Fruit fly (Drosophila melanogaster): ENCODE data around the gene DIP-gamma.

Gene DIP-gamma

DNA sequence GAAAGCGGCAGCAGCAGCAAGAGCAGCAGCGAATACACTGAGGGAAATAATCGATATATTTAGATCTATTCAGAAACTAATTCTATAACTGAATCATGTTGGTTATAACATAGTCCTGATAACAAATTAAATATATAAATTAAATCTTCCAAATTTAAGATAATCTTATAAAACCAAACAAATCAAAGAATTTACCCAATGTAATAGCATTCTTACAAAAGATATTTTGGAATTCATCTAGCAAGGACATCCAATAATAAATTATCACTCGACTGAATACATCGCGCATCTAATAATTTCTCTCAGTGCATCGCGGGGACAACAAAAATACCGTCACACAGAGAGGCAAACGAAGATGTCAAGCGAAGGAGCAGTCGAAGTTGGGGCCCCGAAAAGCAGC lies 11.1 kb downstream of the DIP-gamma start (continued):
- TF ChIP-seq CG10366 (GFP tag; IDR thresholded peaks at IDR 0.05): no peak
- no peak for TF ChIP-seq amos (GFP tag; IDR thresholded peaks at IDR 0.05; ENCODE audit: partially characterized antibody)
- no peak for TF ChIP-seq Nf-YA (GFP tag; IDR thresholded peaks at IDR 0.05)
- no peak for TF ChIP-seq eyg (GFP tag; optimal IDR thresholded peaks at IDR 0.05)
- TF ChIP-seq dm (GFP tag; optimal IDR thresholded peaks at IDR 0.05): no peak
- peak; percentile 31; the same call in 1 of the 2 replicates for TF ChIP-seq CG9215 (GFP tag; IDR thresholded peaks at IDR 0.05)
- no peak for TF ChIP-seq sima (GFP tag; optimal IDR thresholded peaks at IDR 0.05)
- no peak for TF ChIP-seq stwl (tag; optimal IDR thresholded peaks at IDR 0.05)
- no peak for TF ChIP-seq Hr3 (GFP tag; optimal IDR thresholded peaks at IDR 0.05)
- TF ChIP-seq bcd (GFP tag; optimal IDR thresholded peaks at IDR 0.05): peak; percentile 37
- no peak for TF ChIP-seq CG10462 (GFP tag; optimal IDR thresholded peaks at IDR 0.05)
- TF ChIP-seq her (GFP tag; optimal IDR thresholded peaks at IDR 0.05): no peak
- TF ChIP-seq CG4730 (GFP tag; IDR thresholded peaks at IDR 0.05): no peak; the same call in 1 of the 2 replicates
- TF ChIP-seq nerfin-1 (tag; optimal IDR thresholded peaks at IDR 0.05): no peak
- TF ChIP-seq CG34422 (GFP tag; IDR thresholded peaks at IDR 0.05): no peak
- TF ChIP-seq CrebB (tag; optimal IDR thresholded peaks at IDR 0.05): no peak
- peak; percentile 59 for TF ChIP-seq CG13296 (GFP tag; optimal IDR thresholded peaks at IDR 0.05)
- TF ChIP-seq luna (GFP tag; optimal IDR thresholded peaks at IDR 0.05): no peak
- no peak for TF ChIP-seq CG11085 (GFP tag; IDR thresholded peaks at IDR 0.05)
- no peak for TF ChIP-seq CG10959 (GFP tag; IDR thresholded peaks at IDR 0.05)
- peak; percentile 39 for TF ChIP-seq CG34376 (GFP tag; optimal IDR thresholded peaks at IDR 0.05)
- TF ChIP-seq wor (GFP tag; IDR thresholded peaks at IDR 0.05): no peak
- peak; percentile 34 for TF ChIP-seq nmo (GFP tag; optimal IDR thresholded peaks at IDR 0.05)
- no peak for TF ChIP-seq CG11696 (GFP tag; IDR thresholded peaks at IDR 0.05)
- TF ChIP-seq CG8765 (GFP tag; IDR thresholded peaks at IDR 0.05): no peak
- TF ChIP-seq peb (GFP tag; IDR thresholded peaks at IDR 0.05): no peak
- TF ChIP-seq org-1 (GFP tag; optimal IDR thresholded peaks at IDR 0.05): peak; percentile 43
- peak; percentile 79 for TF ChIP-seq CG7556 (GFP tag; optimal IDR thresholded peaks at IDR 0.05)
- peak; percentile 20; the same call in 1 of the 2 replicates for TF ChIP-seq sob (GFP tag; IDR thresholded peaks at IDR 0.05)
- peak; percentile 23 for TF ChIP-seq CG17385 (GFP tag; optimal IDR thresholded peaks at IDR 0.05)
- no peak for TF ChIP-seq ken (GFP tag; IDR thresholded peaks at IDR 0.05)
- TF ChIP-seq CG7271 (tag; optimal IDR thresholded peaks at IDR 0.05): no peak
- peak in 1 of 2 experiments; percentile 65 for TF ChIP-seq Hr51 (GFP tag; optimal IDR thresholded peaks at IDR 0.05)
- TF ChIP-seq CG18011 (GFP tag; optimal IDR thresholded peaks at IDR 0.05): no peak
- TF ChIP-seq vvl (GFP tag; IDR thresholded peaks at IDR 0.05): 0 out of 2 replicates have a peak, but pooled peaks have one; percentile 29
- TF ChIP-seq chn (GFP tag; optimal IDR thresholded peaks at IDR 0.05): no peak
- TF ChIP-seq MTF-1 (GFP tag; optimal IDR thresholded peaks at IDR 0.05; ENCODE audit: borderline replicate concordance): no peak
- TF ChIP-seq CG10565 (GFP tag; optimal IDR thresholded peaks at IDR 0.05): no peak
- peak; percentile 82 for TF ChIP-seq CG18599 (GFP tag; optimal IDR thresholded peaks at IDR 0.05)
- 0 out of 3 replicates have a peak, but pooled peaks have one; percentile 29 for TF ChIP-seq tgo (GFP tag; IDR thresholded peaks at IDR 0.05)
- TF ChIP-seq D19B (GFP tag; optimal IDR thresholded peaks at IDR 0.05): peak; percentile 14
- no peak for TF ChIP-seq CG17829 (tag; optimal IDR thresholded peaks at IDR 0.05)
- TF ChIP-seq CG8359 (GFP tag; optimal IDR thresholded peaks at IDR 0.05; ENCODE audit: borderline replicate concordance): no peak
- no peak for TF ChIP-seq Ravus (GFP tag; IDR thresholded peaks at IDR 0.05)
- no peak for TF ChIP-seq schlank (tag; optimal IDR thresholded peaks at IDR 0.05)
- TF ChIP-seq dysf (GFP tag; IDR thresholded peaks at IDR 0.05): peak; percentile 49; the same call in 1 of the 3 replicates
- no peak for TF ChIP-seq CG6272 (GFP tag; IDR thresholded peaks at IDR 0.05)
- TF ChIP-seq lilli (GFP tag; optimal IDR thresholded peaks at IDR 0.05): peak; percentile 4
- peak; percentile 25 for TF ChIP-seq Sox100B (GFP tag; optimal IDR thresholded peaks at IDR 0.05)
- peak; percentile 77 for TF ChIP-seq Hmr (GFP tag; optimal IDR thresholded peaks at IDR 0.05)
- TF ChIP-seq CoRest (tag; optimal IDR thresholded peaks at IDR 0.05): peak; percentile 45

All from whole organism, embryonic.